Fruit fly (Drosophila melanogaster): Measurements from ENCODE around the gene CG1486.

The CG1486 gene

dm6 chrX:21339476-21339931 is 15.7 kb downstream of the CG1486 start, which contains the start of the genes tty and fliI (continued):
- TF ChIP-seq h (optimal IDR thresholded peaks at IDR 0.05), result no peak
- peak; percentile 93 for TF ChIP-seq zfh1 (GFP tag; IDR thresholded peaks at IDR 0.05)
- no peak for TF ChIP-seq abd-A (tag; optimal IDR thresholded peaks at IDR 0.05)
- TF ChIP-seq CG16779 (GFP tag; IDR thresholded peaks at IDR 0.05), result peak; percentile 53; the same call in 1 of the 2 replicates
- peak; percentile 62 for TF ChIP-seq croc (GFP tag; conservative IDR thresholded peaks at IDR 0.05)
- TF ChIP-seq usp (GFP tag; optimal IDR thresholded peaks at IDR 0.05), result no peak
- peak; percentile 75 for TF ChIP-seq grau (tag; optimal IDR thresholded peaks at IDR 0.05)
- TF ChIP-seq klu (GFP tag; IDR thresholded peaks at IDR 0.05), result peak; percentile 85
- peak; percentile 82 for TF ChIP-seq HmgD (GFP tag; optimal IDR thresholded peaks at IDR 0.05)
- TF ChIP-seq Eip74EF (GFP tag; optimal IDR thresholded peaks at IDR 0.05), result peak in 1 of 2 experiments; percentile 51
- peak; percentile 37 for TF ChIP-seq CG10543 (GFP tag; optimal IDR thresholded peaks at IDR 0.05)
- peak; percentile 85 for TF ChIP-seq Atf6 (GFP tag; IDR thresholded peaks at IDR 0.05)
- TF ChIP-seq CG3838 (GFP tag; optimal IDR thresholded peaks at IDR 0.05), result peak; percentile 43
- no peak for TF ChIP-seq tio (GFP tag; optimal IDR thresholded peaks at IDR 0.05)
- peak; percentile 81 for TF ChIP-seq maf-S (GFP tag; optimal IDR thresholded peaks at IDR 0.05)
- peak; percentile 80 for TF ChIP-seq CoRest (tag; optimal IDR thresholded peaks at IDR 0.05)
- TF ChIP-seq vnd (GFP tag; IDR thresholded peaks at IDR 0.05; ENCODE audit: partially characterized antibody), result peak; percentile 39; the same call in 2 of the 3 replicates
- peak; percentile 11 for TF ChIP-seq CG6765 (GFP tag; optimal IDR thresholded peaks at IDR 0.05)
- TF ChIP-seq CG14441 (GFP tag; IDR thresholded peaks at IDR 0.05), result peak; percentile 94
- peak; percentile 65 for TF ChIP-seq CG4424 (GFP tag; optimal IDR thresholded peaks at IDR 0.05)
- TF ChIP-seq Neu2 (GFP tag; optimal IDR thresholded peaks at IDR 0.05; ENCODE audit: borderline replicate concordance), result no peak
- TF ChIP-seq Blimp-1 (GFP tag; optimal IDR thresholded peaks at IDR 0.05), result peak; percentile 60
- peak; percentile 89 for TF ChIP-seq pzg (GFP tag; optimal IDR thresholded peaks at IDR 0.05)
- TF ChIP-seq CkIIα-i1 (GFP tag; IDR thresholded peaks at IDR 0.05), result 0 out of 2 replicates have a peak, but pooled peaks have one; percentile 25
- no peak for TF ChIP-seq fd102C (GFP tag; optimal IDR thresholded peaks at IDR 0.05)
- TF ChIP-seq CG31224 (GFP tag; IDR thresholded peaks at IDR 0.05), result peak; percentile 86
- peak; percentile 85 to 89 for TF ChIP-seq Pdp1 (GFP tag; optimal IDR thresholded peaks at IDR 0.05)
- TF ChIP-seq caup (GFP tag; optimal IDR thresholded peaks at IDR 0.05; ENCODE audit: severe bottlenecking), result peak; percentile 79
- TF ChIP-seq Gsc (GFP tag; IDR thresholded peaks at IDR 0.05), result peak; percentile 80
- TF ChIP-seq Camta (GFP tag; optimal IDR thresholded peaks at IDR 0.05), result peak; percentile 79
- peak; percentile 73 for TF ChIP-seq dati (GFP tag; IDR thresholded peaks at IDR 0.05)
- TF ChIP-seq CG3995 (GFP tag; optimal IDR thresholded peaks at IDR 0.05), result peak; percentile 93
- TF ChIP-seq CG1233 (GFP tag; optimal IDR thresholded peaks at IDR 0.05), result peak; percentile 69
- peak; percentile 65 for TF ChIP-seq Opbp (GFP tag; IDR thresholded peaks at IDR 0.05; ENCODE audit: partially characterized antibody)
- TF ChIP-seq Sox100B (GFP tag; optimal IDR thresholded peaks at IDR 0.05), result no peak
- TF ChIP-seq NFAT (GFP tag; IDR thresholded peaks at IDR 0.05), result peak; percentile 90
- no peak for TF ChIP-seq odd (GFP tag; optimal IDR thresholded peaks at IDR 0.05)
- TF ChIP-seq CG11560 (tag; IDR thresholded peaks at IDR 0.05), result peak; percentile 75; the same call in 2 of the 3 replicates
- TF ChIP-seq btn (GFP tag; optimal IDR thresholded peaks at IDR 0.05), result peak; percentile 67
- TF ChIP-seq CG1832 (GFP tag; optimal IDR thresholded peaks at IDR 0.05), result no peak
- TF ChIP-seq CG8290 (GFP tag; optimal IDR thresholded peaks at IDR 0.05), result peak; percentile 78
- TF ChIP-seq CG8290 (tag; optimal IDR thresholded peaks at IDR 0.05), result peak; percentile 7 to 86
- TF ChIP-seq Atf3 (GFP tag; optimal IDR thresholded peaks at IDR 0.05), result peak; percentile 76
- peak; percentile 40 for TF ChIP-seq salm (tag; optimal IDR thresholded peaks at IDR 0.05)
- TF ChIP-seq CG6791 (GFP tag; IDR thresholded peaks at IDR 0.05; ENCODE audit: partially characterized antibody), result 0 out of 3 replicates have a peak, but pooled peaks have one; percentile 41
- TF ChIP-seq slou (GFP tag; optimal IDR thresholded peaks at IDR 0.05), result peak; percentile 35
- peak; percentile 86 for TF ChIP-seq Ets97D (GFP tag; optimal IDR thresholded peaks at IDR 0.05)
- TF ChIP-seq CG13123 (GFP tag; optimal IDR thresholded peaks at IDR 0.05), result peak; percentile 60
- peak; percentile 53 for TF ChIP-seq CG10979 (tag; optimal IDR thresholded peaks at IDR 0.05)
- TF ChIP-seq Oaz (GFP tag; IDR thresholded peaks at IDR 0.05), result peak; percentile 68
- peak; percentile 83 for TF ChIP-seq CG7372 (GFP tag; IDR thresholded peaks at IDR 0.05)
